Fruit fly (Drosophila melanogaster) whole organism, embryonic: ENCODE results near the gene Dpm1.
A peak's percentile ranks its signal among the peaks of the same experiment; 100 is the strongest.

Experiments
- Atf3 ChIP-seq: fragments of 200-800 bp; sonication (Bioruptor generic); optimal IDR thresholded peaks from 3 replicates; lab custom pipeline; 2016; ENCODE audit warnings: missing biosample characterization, missing genetic modification characterization
- Atf6 ChIP-seq: fragments of 200-800 bp; sonication (Bioruptor generic); IDR thresholded peaks from 2 replicates; pipeline ENCODE4 v1.3.6; 2022; ENCODE audit warnings: missing biosample characterization, missing genetic modification characterization
- B-H1 ChIP-seq: fragments of 200-800 bp; sonication (Bioruptor generic); IDR thresholded peaks from 3 replicates; pipeline ENCODE4 v1.3.6; 2022; ENCODE audit warnings: missing biosample characterization, missing genetic modification characterization
- Bdp1 ChIP-seq: fragments of 200-800 bp; sonication (Bioruptor generic); optimal IDR thresholded peaks from 3 replicates; lab custom pipeline; 2016; ENCODE audit warnings: missing biosample characterization, missing genetic modification characterization
- Blimp-1 ChIP-seq: fragments of 200-800 bp; sonication (Bioruptor generic); optimal IDR thresholded peaks from 3 replicates; lab custom pipeline; 2018; ENCODE audit warnings: missing biosample characterization, missing genetic modification characterization, mild to moderate bottlenecking, moderate library complexity, missing genetic modification reagents
- CG12659 ChIP-seq: fragments of 200-800 bp; sonication (Bioruptor generic); optimal IDR thresholded peaks from 3 replicates; lab custom pipeline; 2017; ENCODE audit warnings: mild to moderate bottlenecking, missing biosample characterization, missing genetic modification reagents, missing genetic modification characterization
- CG15514 ChIP-seq: fragments of 200-800 bp; sonication (Bioruptor generic); optimal IDR thresholded peaks from 3 replicates; lab custom pipeline; 2017; ENCODE audit warnings: missing biosample characterization, missing genetic modification characterization, mild to moderate bottlenecking, moderate library complexity, missing genetic modification reagents
- CG1792 ChIP-seq: fragments of 200-800 bp; sonication (Bioruptor generic); optimal IDR thresholded peaks from 2 replicates; lab custom pipeline; 2016; ENCODE audit warnings: missing biosample characterization, missing genetic modification characterization
- CG31388 ChIP-seq: fragments of 200-800 bp; sonication (Bioruptor generic); optimal IDR thresholded peaks from 2 replicates; lab custom pipeline; 2016; ENCODE audit warnings: missing biosample characterization, missing genetic modification characterization
- CG31441 ChIP-seq: fragments of 200-800 bp; sonication (Bioruptor generic); IDR thresholded peaks from 2 replicates; pipeline ENCODE4 v1.3.6; 2022; ENCODE audit warnings: missing biosample characterization, missing genetic modification characterization
- CG33557 ChIP-seq: fragments of 200-800 bp; sonication (Bioruptor generic); optimal IDR thresholded peaks from 2 replicates; lab custom pipeline; 2019; ENCODE audit warnings: missing biosample characterization, mild to moderate bottlenecking, missing genetic modification characterization, moderate library complexity
- CG6254 ChIP-seq: fragments of 200-800 bp; sonication (Bioruptor generic); optimal IDR thresholded peaks from 3 replicates; lab custom pipeline; 2017; ENCODE audit warnings: mild to moderate bottlenecking, missing biosample characterization, missing genetic modification reagents, missing genetic modification characterization
- CG6272 ChIP-seq: fragments of 200-800 bp; sonication (Bioruptor generic); IDR thresholded peaks from 2 replicates; pipeline ENCODE4 v1.3.6; 2022; ENCODE audit warnings: missing biosample characterization, missing genetic modification characterization
- CG7357 ChIP-seq: fragments of 200-800 bp; sonication (Bioruptor generic); IDR thresholded peaks from 3 replicates; pipeline ENCODE4 v1.3.6; 2022; ENCODE audit warnings: missing biosample characterization, missing genetic modification characterization
- CG7372 ChIP-seq: fragments of 200-800 bp; sonication (Bioruptor generic); IDR thresholded peaks from 2 replicates; pipeline ENCODE4 v1.3.6; 2022; ENCODE audit warnings: missing biosample characterization, missing genetic modification characterization
- CG7556 ChIP-seq: fragments of 200-800 bp; sonication (Bioruptor generic); optimal IDR thresholded peaks from 2 replicates; lab custom pipeline; 2017; ENCODE audit warnings: missing biosample characterization, mild to moderate bottlenecking, missing genetic modification characterization
- CG7987 ChIP-seq: fragments of 200-800 bp; sonication (Bioruptor generic); optimal IDR thresholded peaks from 2 replicates; lab custom pipeline; 2018; ENCODE audit warnings: missing biosample characterization, mild to moderate bottlenecking, missing genetic modification characterization, moderate library complexity
- CG8359 ChIP-seq: fragments of 200-800 bp; sonication (Bioruptor generic); optimal IDR thresholded peaks from 2 replicates; lab custom pipeline; 2017; ENCODE audit warnings: missing biosample characterization, mild to moderate bottlenecking, missing genetic modification characterization, borderline replicate concordance
- CG8924 ChIP-seq: fragments of 200-800 bp; optimal IDR thresholded peaks from 3 replicates; lab custom pipeline; 2019; ENCODE audit warnings: missing biosample characterization, mild to moderate bottlenecking, missing genetic modification characterization, moderate library complexity
- CG9876 ChIP-seq: fragments of 200-800 bp; sonication (Bioruptor generic); optimal IDR thresholded peaks from 2 replicates; lab custom pipeline; 2016; ENCODE audit warnings: missing biosample characterization, missing genetic modification characterization
- ERR ChIP-seq: fragments of 200-800 bp; sonication (Bioruptor generic); optimal IDR thresholded peaks from 2 replicates; lab custom pipeline; 2016; ENCODE audit warnings: missing biosample characterization, missing genetic modification characterization
- Ets97D ChIP-seq: fragments of 200-800 bp; sonication (Bioruptor generic); optimal IDR thresholded peaks from 3 replicates; lab custom pipeline; 2016; ENCODE audit warnings: missing biosample characterization, missing genetic modification characterization
- Hand ChIP-seq: fragments of 200-800 bp; sonication (Bioruptor generic); optimal IDR thresholded peaks from 2 replicates; lab custom pipeline; 2017; ENCODE audit warnings: mild to moderate bottlenecking, missing biosample characterization, missing genetic modification reagents, missing genetic modification characterization
- HmgZ ChIP-seq: fragments of 200-800 bp; sonication (Bioruptor generic); optimal IDR thresholded peaks from 2 replicates; lab custom pipeline; 2018; ENCODE audit warnings: missing biosample characterization, mild to moderate bottlenecking, missing genetic modification characterization
- Hr39 ChIP-seq: fragments of >200 bp; optimal IDR thresholded peaks from 2 replicates; lab custom pipeline; 2017
- Lim3 ChIP-seq: fragments of 200-800 bp; sonication (Bioruptor generic); IDR thresholded peaks from 2 replicates; pipeline ENCODE4 v1.3.6; 2022; ENCODE audit warnings: missing biosample characterization, missing genetic modification characterization
- aop ChIP-seq: fragments of 200-800 bp; sonication (Bioruptor generic); IDR thresholded peaks from 2 replicates; pipeline ENCODE4 v1.3.6; 2022; ENCODE audit warnings: missing biosample characterization, missing genetic modification characterization
- bsh ChIP-seq, 2 experiments: fragments of 200-800 bp; sonication (Bioruptor generic); optimal IDR thresholded peaks; 2 replicates each; lab custom pipeline; 2017 to 2018; ENCODE audit warnings: mild to moderate bottlenecking in 2 of 2, missing biosample characterization in 2 of 2, missing genetic modification characterization in 2 of 2, moderate library complexity in 1 of 2
- cato ChIP-seq: fragments of 200-800 bp; sonication (Bioruptor generic); optimal IDR thresholded peaks from 2 replicates; lab custom pipeline; 2016; ENCODE audit warnings: missing biosample characterization, missing genetic modification characterization, borderline replicate concordance
- cwo ChIP-seq: fragments of 200-800 bp; sonication (Bioruptor generic); optimal IDR thresholded peaks from 3 replicates; lab custom pipeline; 2017; ENCODE audit warnings: missing biosample characterization, missing genetic modification characterization, mild to moderate bottlenecking, moderate library complexity, missing genetic modification reagents
- dimm ChIP-seq: fragments of 200-800 bp; sonication (Bioruptor generic); IDR thresholded peaks from 2 replicates; pipeline ENCODE4 v1.3.6; 2022; ENCODE audit warnings: missing biosample characterization, missing genetic modification characterization
- ewg ChIP-seq: fragments of 200-800 bp; sonication (Bioruptor generic); optimal IDR thresholded peaks from 3 replicates; lab custom pipeline; 2017; ENCODE audit warnings: mild to moderate bottlenecking, missing biosample characterization, missing genetic modification reagents, missing genetic modification characterization
- eyg ChIP-seq: fragments of 200-800 bp; sonication (Bioruptor generic); optimal IDR thresholded peaks from 3 replicates; lab custom pipeline; 2016; ENCODE audit warnings: missing biosample characterization, missing genetic modification characterization
- gcm2 ChIP-seq: fragments of 200-800 bp; sonication (Bioruptor generic); optimal IDR thresholded peaks from 2 replicates; lab custom pipeline; 2016; ENCODE audit warnings: missing biosample characterization, missing genetic modification characterization
- gsb ChIP-seq: fragments of 200-800 bp; sonication (Bioruptor generic); IDR thresholded peaks from 2 replicates; pipeline ENCODE4 v1.3.6; 2022; ENCODE audit warnings: missing biosample characterization, missing genetic modification characterization
- ken ChIP-seq: fragments of 200-800 bp; sonication (Bioruptor generic); IDR thresholded peaks from 3 replicates; pipeline ENCODE4 v1.3.6; 2022; ENCODE audit warnings: missing biosample characterization, missing genetic modification characterization
- oc ChIP-seq: fragments of 200-800 bp; sonication (Bioruptor generic); optimal IDR thresholded peaks from 2 replicates; lab custom pipeline; 2018; ENCODE audit warnings: missing biosample characterization, mild to moderate bottlenecking, missing genetic modification characterization, moderate library complexity
- pan ChIP-seq, 4 experiments: fragments of >200 bp in 3 of 4; fragments of 200-800 bp in 1 of 4; sonication (Bioruptor generic) in 1 of 4; optimal IDR thresholded peaks in 3 of 4; IDR thresholded peaks in 1 of 4; 2 replicates each; pipeline versions ENCODE4 v1.3.6 to Lab custom; 2017 to 2022; ENCODE audit warnings: missing biosample characterization in 2 of 4, missing genetic modification characterization in 2 of 4, mixed read lengths in 1 of 4
- pros ChIP-seq: fragments of 200-800 bp; sonication (Bioruptor generic); optimal IDR thresholded peaks from 3 replicates; lab custom pipeline; 2019; ENCODE audit warnings: missing biosample characterization, mild to moderate bottlenecking, missing genetic modification characterization, moderate library complexity
- repo ChIP-seq: fragments of 200-800 bp; sonication (Bioruptor generic); optimal IDR thresholded peaks from 2 replicates; lab custom pipeline; 2016; ENCODE audit warnings: missing biosample characterization, missing genetic modification characterization
- sd ChIP-seq: fragments of 200-800 bp; sonication (Bioruptor generic); optimal IDR thresholded peaks from 3 replicates; lab custom pipeline; 2018; ENCODE audit warnings: missing biosample characterization, mild to moderate bottlenecking, missing genetic modification characterization, moderate library complexity
- slou ChIP-seq: fragments of 200-800 bp; sonication (Bioruptor generic); optimal IDR thresholded peaks from 3 replicates; lab custom pipeline; 2016; ENCODE audit warnings: missing biosample characterization, missing genetic modification characterization
- sob ChIP-seq: fragments of 200-800 bp; sonication (Bioruptor generic); IDR thresholded peaks from 2 replicates; pipeline ENCODE4 v1.3.6; 2022; ENCODE audit warnings: missing biosample characterization, missing genetic modification characterization
- sug ChIP-seq: fragments of 200-800 bp; optimal IDR thresholded peaks from 2 replicates; lab custom pipeline; 2019; ENCODE audit warnings: missing biosample characterization, mild to moderate bottlenecking, missing genetic modification characterization, moderate library complexity
- tin ChIP-seq: fragments of 200-800 bp; sonication (Bioruptor generic); optimal IDR thresholded peaks from 3 replicates; lab custom pipeline; 2016; ENCODE audit warnings: missing biosample characterization, missing genetic modification characterization
- tup ChIP-seq: fragments of 200-800 bp; sonication (Bioruptor generic); optimal IDR thresholded peaks from 2 replicates; lab custom pipeline; 2016; ENCODE audit warnings: missing biosample characterization, mild to moderate bottlenecking, missing genetic modification characterization, moderate library complexity
- zfh1 ChIP-seq: fragments of 200-800 bp; sonication (Bioruptor generic); IDR thresholded peaks from 3 replicates; pipeline ENCODE4 v1.3.6; 2022; ENCODE audit warnings: missing biosample characterization, missing genetic modification characterization

Dpm1 gene

dm6 chr2L:19533247-19533646 lies 7.1 kb upstream of the Dpm1 start, which contains the start of gene CG33116 (continued):
- peak; percentile 72 for TF ChIP-seq Blimp-1
- peak; percentile 87 for TF ChIP-seq tin
- TF ChIP-seq CG7357 (GFP tag; lab: Robert Waterston, UW): peak; percentile 51; the same call in 1 of the 3 replicates
- peak; percentile 51 for TF ChIP-seq cato (GFP tag; lab: Kevin White, UChicago)
- TF ChIP-seq sob (GFP tag; lab: Robert Waterston, UW): peak; percentile 89
- TF ChIP-seq repo (GFP tag; lab: Kevin White, UChicago): peak; percentile 82
- peak; percentile 73 for TF ChIP-seq CG7987 (GFP tag; lab: Kevin White, UChicago)
- TF ChIP-seq CG15514 (GFP tag; lab: Kevin White, UChicago): peak; percentile 78
- TF ChIP-seq Hr39 (lab: Kevin White, UChicago): peak; percentile 68
- no peak for TF ChIP-seq pan (optimal IDR thresholded peaks at IDR 0.05; lab: Kevin White, UChicago)
- peak in 1 of 2 experiments; percentile 80 for TF ChIP-seq pan (GFP tag; optimal IDR thresholded peaks at IDR 0.05 in 1 of 2, IDR thresholded peaks at IDR 0.05 in 1 of 2)
- peak; percentile 62 for TF ChIP-seq CG6254 (GFP tag; lab: Kevin White, UChicago)
- TF ChIP-seq CG33557 (GFP tag; lab: Kevin White, UChicago): peak; percentile 81
- TF ChIP-seq CG6272 (GFP tag; lab: Robert Waterston, UW): peak; percentile 30; the same call in 1 of the 2 replicates
- peak; percentile 77 for TF ChIP-seq slou (GFP tag; lab: Kevin White, UChicago)
- 0 out of 2 replicates have a peak, but pooled peaks have one; percentile 13 for TF ChIP-seq CG7372
- TF ChIP-seq tup (GFP tag; lab: Kevin White, UChicago): peak; percentile 66
- peak; percentile 79 for TF ChIP-seq Ets97D (GFP tag; lab: Kevin White, UChicago)
- TF ChIP-seq gsb: peak; percentile 63
- TF ChIP-seq aop (GFP tag; lab: Robert Waterston, UW): no peak
- peak; percentile 79 for TF ChIP-seq CG7556 (GFP tag; lab: Kevin White, UChicago)
- peak; percentile 51 for TF ChIP-seq sd (tag; lab: Kevin White, UChicago)
- peak; percentile 89 for TF ChIP-seq HmgZ (tag; lab: Kevin White, UChicago)
- no peak for TF ChIP-seq pros (GFP tag; lab: Kevin White, UChicago)
- TF ChIP-seq CG12659 (GFP tag; lab: Kevin White, UChicago): peak; percentile 81
- TF ChIP-seq oc: peak; percentile 50
- peak; percentile 44; the same call in 1 of the 3 replicates for TF ChIP-seq B-H1 (GFP tag; lab: Robert Waterston, UW)
- TF ChIP-seq CG8924 (tag; lab: Kevin White, UChicago): peak; percentile 79
- TF ChIP-seq ERR: peak; percentile 60
- peak; percentile 20 for TF ChIP-seq Hand (GFP tag; lab: Kevin White, UChicago)
- peak; percentile 70 for TF ChIP-seq Bdp1 (GFP tag; lab: Kevin White, UChicago)
- peak; percentile 69 for TF ChIP-seq CG9876 (GFP tag; lab: Kevin White, UChicago)
- peak; percentile 54 for TF ChIP-seq gcm2 (GFP tag; lab: Kevin White, UChicago)
- peak; percentile 85 for TF ChIP-seq CG31441 (GFP tag; lab: Robert Waterston, UW)
- peak; percentile 84 for TF ChIP-seq ken (GFP tag; lab: Robert Waterston, UW)
- peak; percentile 60 for TF ChIP-seq sug (tag; lab: Kevin White, UChicago)
- peak; percentile 42 for TF ChIP-seq CG8359
- TF ChIP-seq Atf6 (GFP tag; lab: Robert Waterston, UW): peak; percentile 83
- no peak for TF ChIP-seq CG31388
- peak; percentile 63 for TF ChIP-seq CG1792 (GFP tag; lab: Kevin White, UChicago)
- TF ChIP-seq dimm (GFP tag; lab: Robert Waterston, UW): peak; percentile 37; the same call in 1 of the 2 replicates
- TF ChIP-seq Atf3: peak; percentile 70
- TF ChIP-seq bsh (GFP tag; optimal IDR thresholded peaks at IDR 0.05; lab: Kevin White, UChicago): peak; percentile 66 to 80
- peak; percentile 67 for TF ChIP-seq ewg (GFP tag; lab: Kevin White, UChicago)
- TF ChIP-seq zfh1: peak; percentile 85
- TF ChIP-seq Lim3 (GFP tag; lab: Robert Waterston, UW): no peak
- peak; percentile 47 for TF ChIP-seq eyg
- TF ChIP-seq cwo: peak; percentile 58
- TF ChIP-seq, all 482 proteins: peak for 421
